Fruit fly (Drosophila melanogaster): ENCODE results near the gene CG31251.
A peak's percentile ranks its signal among the peaks of the same experiment; 100 is the strongest.

Gene CG31251

DNA sequence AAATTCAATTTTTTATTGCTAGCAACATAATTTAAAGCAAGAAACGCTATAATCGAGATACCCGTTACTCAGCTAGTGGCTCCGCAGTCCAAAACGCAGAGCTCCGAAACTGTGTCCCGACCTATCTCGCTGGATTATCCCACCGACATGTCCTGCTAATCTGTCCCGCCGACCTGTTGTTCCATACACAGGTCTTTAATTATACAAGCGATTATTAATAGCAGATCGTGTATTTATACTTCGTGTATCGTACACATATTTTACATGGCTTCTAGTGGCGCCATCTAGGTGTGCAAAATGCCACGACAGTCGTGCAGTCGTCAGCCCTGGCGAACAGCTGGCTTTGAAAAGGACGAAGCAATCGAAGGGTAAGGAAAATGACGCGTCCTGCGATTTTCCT lies 48.5 kb upstream of the CG31251 start, which contains the start of gene CG14321 (continued):
- no peak for TF ChIP-seq abd-A (tag; optimal IDR thresholded peaks at IDR 0.05)
- no peak for TF ChIP-seq CG11695 (GFP tag; IDR thresholded peaks at IDR 0.05)
- TF ChIP-seq Dp (GFP tag; optimal IDR thresholded peaks at IDR 0.05), result no peak
- TF ChIP-seq tup (GFP tag; optimal IDR thresholded peaks at IDR 0.05), result no peak
- TF ChIP-seq CG13424 (tag; optimal IDR thresholded peaks at IDR 0.05), result no peak
- TF ChIP-seq pum (GFP tag; optimal IDR thresholded peaks at IDR 0.05), result no peak
- no peak for TF ChIP-seq mirr (GFP tag; optimal IDR thresholded peaks at IDR 0.05)
- no peak for TF ChIP-seq CG9876 (GFP tag; optimal IDR thresholded peaks at IDR 0.05)
- no peak for TF ChIP-seq ase (GFP tag; IDR thresholded peaks at IDR 0.05)
- no peak for TF ChIP-seq gsb (GFP tag; IDR thresholded peaks at IDR 0.05)
- TF ChIP-seq CG10321 (GFP tag; IDR thresholded peaks at IDR 0.05), result no peak
- peak; percentile 5 for TF ChIP-seq CG3281 (GFP tag; optimal IDR thresholded peaks at IDR 0.05)
- peak; percentile 22 for TF ChIP-seq CG11504 (tag; optimal IDR thresholded peaks at IDR 0.05)
- TF ChIP-seq slbo (GFP tag; IDR thresholded peaks at IDR 0.05), result peak; percentile 20; the same call in 1 of the 2 replicates
- no peak for TF ChIP-seq CG7987 (GFP tag; optimal IDR thresholded peaks at IDR 0.05)
- TF ChIP-seq Xbp1 (GFP tag; optimal IDR thresholded peaks at IDR 0.05), result peak; percentile 19
- TF ChIP-seq Doc3 (GFP tag; IDR thresholded peaks at IDR 0.05; ENCODE audit: partially characterized antibody), result no peak
- peak; percentile 64 for TF ChIP-seq CG16813 (GFP tag; IDR thresholded peaks at IDR 0.05; ENCODE audit: partially characterized antibody)
- no peak for TF ChIP-seq zf30C (GFP tag; optimal IDR thresholded peaks at IDR 0.05)
- no peak for TF ChIP-seq vfl (GFP tag; optimal IDR thresholded peaks at IDR 0.05)
- TF ChIP-seq sens (GFP tag), result no peak
- TF ChIP-seq bsh (GFP tag; optimal IDR thresholded peaks at IDR 0.05), result no peak
- peak; percentile 59 for TF ChIP-seq Scr (GFP tag; IDR thresholded peaks at IDR 0.05; ENCODE audit: partially characterized antibody)
- no peak for TF ChIP-seq CG13775 (GFP tag; optimal IDR thresholded peaks at IDR 0.05)
- no peak for TF ChIP-seq cas (GFP tag; IDR thresholded peaks at IDR 0.05)
- TF ChIP-seq CG34224 (GFP tag; IDR thresholded peaks at IDR 0.05; ENCODE audit: partially characterized antibody), result peak; percentile 18; the same call in 1 of the 3 replicates

DNA sequence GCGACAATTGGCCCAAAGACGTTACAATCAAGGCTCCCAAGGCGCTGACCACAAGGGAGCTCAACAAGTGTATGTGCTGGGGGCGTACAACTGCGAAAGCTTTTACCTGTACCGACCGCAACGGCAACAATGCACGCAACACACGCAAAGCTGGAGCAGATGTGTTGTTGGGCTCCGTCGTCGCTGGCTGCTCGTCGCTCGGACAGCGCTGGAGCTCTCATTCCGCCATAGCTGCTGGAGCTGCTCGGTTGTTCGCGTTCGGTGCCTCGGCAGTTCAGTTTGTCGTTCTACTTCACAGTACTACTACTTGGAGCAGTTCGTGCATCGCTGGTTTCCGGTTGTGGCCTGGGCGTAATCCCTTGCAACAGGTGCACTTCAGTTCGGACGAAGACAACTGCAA lies 40.8 kb upstream of the CG31251 start, which contains the start of gene Lgr1:
TSS of gene Lgr1 (plus strand) at position 220 of the 400 bp plus-strand sequence.
- TF ChIP-seq sob (GFP tag; IDR thresholded peaks at IDR 0.05) (0 out of 2 replicates have a peak, but pooled peaks have one; percentile 7), Ets65A (GFP tag) (peak; percentile 60), CG9932 (GFP tag; IDR thresholded peaks at IDR 0.05) (peak; percentile 16; the same call in 1 of the 2 replicates), hkb (optimal IDR thresholded peaks at IDR 0.05) (no peak), hkb (GFP tag; IDR thresholded peaks at IDR 0.05) (no peak), CG14860 (GFP tag; IDR thresholded peaks at IDR 0.05; ENCODE audit: partially characterized antibody) (no peak), mam (GFP tag; optimal IDR thresholded peaks at IDR 0.05) (no peak), Deaf1 (tag; optimal IDR thresholded peaks at IDR 0.05) (peak; percentile 52), CG42726 (GFP tag; IDR thresholded peaks at IDR 0.05; ENCODE audit: partially characterized antibody) (no peak), ci (GFP tag; IDR thresholded peaks at IDR 0.05) (no peak), br (optimal IDR thresholded peaks at IDR 0.05) (no peak), CG11247 (GFP tag; IDR thresholded peaks at IDR 0.05) (0 out of 2 replicates have a peak, but pooled peaks have one; percentile 27), gcm2 (GFP tag; optimal IDR thresholded peaks at IDR 0.05) (no peak), CG4360 (GFP tag; IDR thresholded peaks at IDR 0.05) (0 out of 2 replicates have a peak, but pooled peaks have one; percentile 15), CG15514 (GFP tag; optimal IDR thresholded peaks at IDR 0.05) (no peak), Med (GFP tag) (peak; percentile 52), CG15073 (GFP tag; optimal IDR thresholded peaks at IDR 0.05) (no peak), CG5180 (GFP tag; optimal IDR thresholded peaks at IDR 0.05) (peak; percentile 9)
